Fruit fly (Drosophila melanogaster): ENCODE data around the gene Osi10b.

- TF ChIP-seq fkh (GFP tag; optimal IDR thresholded peaks at IDR 0.05) (no peak), acj6 (GFP tag; optimal IDR thresholded peaks at IDR 0.05) (no peak), lz (GFP tag; optimal IDR thresholded peaks at IDR 0.05) (no peak), CG11902 (GFP tag; optimal IDR thresholded peaks at IDR 0.05) (no peak), OdsH (GFP tag; optimal IDR thresholded peaks at IDR 0.05) (no peak), CG7368 (GFP tag; optimal IDR thresholded peaks at IDR 0.05) (no peak), salr (GFP tag; optimal IDR thresholded peaks at IDR 0.05) (no peak), CG15336 (GFP tag; IDR thresholded peaks at IDR 0.05) (no peak)
Measured at dm6 chr3R:6268657-6269056, 2.7 kb downstream of the Osi10b start, which contains the start of gene Osi11.
